Worm (Caenorhabditis elegans): Measurements from ENCODE around the gene vamp-7.

Gene vamp-7

ce11 chrIV:2642673-2643072 is 34.8 kb downstream of the vamp-7 start, which contains the start of gene ric-8:
Gene ric-8, plus strand, starts transcription at chrIV:2642973.
- TF ChIP-seq ztf-16 (tag; optimal IDR thresholded peaks at IDR 0.05): no peak
- no peak for TF ChIP-seq pqm-1 (tag; optimal IDR thresholded peaks at IDR 0.05)
- no peak for TF ChIP-seq pax-1 (tag; optimal IDR thresholded peaks at IDR 0.05)
- no peak for TF ChIP-seq elt-2 (tag; optimal IDR thresholded peaks at IDR 0.05)
- TF ChIP-seq sox-2 (GFP tag; IDR thresholded peaks at IDR 0.05): no peak
- TF ChIP-seq tbx-7 (tag; optimal IDR thresholded peaks at IDR 0.05): no peak
- no peak for TF ChIP-seq ceh-24 (tag; optimal IDR thresholded peaks at IDR 0.05)
- no peak for TF ChIP-seq mec-3 (tag; optimal IDR thresholded peaks at IDR 0.05; ENCODE audit: borderline replicate concordance)
- no peak for TF ChIP-seq nhr-11 (tag; optimal IDR thresholded peaks at IDR 0.05)
- TF ChIP-seq pha-4 (tag; optimal IDR thresholded peaks at IDR 0.05): no peak
- no peak for TF ChIP-seq T23F11.4 (GFP tag; optimal IDR thresholded peaks at IDR 0.05)
- TF ChIP-seq dve-1 (tag; optimal IDR thresholded peaks at IDR 0.05): no peak
- no peak for TF ChIP-seq ceh-18 (tag; optimal IDR thresholded peaks at IDR 0.05)
- TF ChIP-seq ets-4 (tag; optimal IDR thresholded peaks at IDR 0.05): no peak
- TF ChIP-seq syd-9 (tag; optimal IDR thresholded peaks at IDR 0.05): no peak
- TF ChIP-seq ceh-30 (tag; optimal IDR thresholded peaks at IDR 0.05): no peak
- TF ChIP-seq hlh-13 (GFP tag; optimal IDR thresholded peaks at IDR 0.05): no peak

DNA sequence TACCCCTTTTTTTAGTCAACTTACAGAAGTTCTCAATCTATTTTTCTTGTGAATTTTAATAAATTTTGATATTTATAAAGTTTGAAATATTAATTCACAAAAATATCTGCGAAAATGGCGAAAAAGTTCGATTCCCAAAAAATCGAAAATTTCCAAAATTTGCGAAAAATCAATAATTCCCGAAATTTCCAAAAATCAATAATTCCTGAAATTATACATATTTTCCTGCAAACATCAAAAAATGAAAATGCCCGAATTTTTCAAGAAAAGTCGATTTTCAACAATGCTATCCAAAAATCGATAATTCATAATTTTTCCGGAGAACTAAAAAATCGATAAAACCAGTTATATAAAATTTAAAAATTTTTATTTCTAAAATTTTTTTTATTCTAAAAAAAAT is 42.2 kb downstream of the vamp-7 start:
- TF ChIP-seq ceh-48 (tag; optimal IDR thresholded peaks at IDR 0.05) (peak; percentile 15), ets-4 (tag; optimal IDR thresholded peaks at IDR 0.05) (no peak)

ce11 chrIV:2654965-2655364 is 47.1 kb downstream of the vamp-7 start:
- TF ChIP-seq pag-3 (tag; optimal IDR thresholded peaks at IDR 0.05; ENCODE audit: borderline replicate concordance): no peak
- TF ChIP-seq ref-2 (tag; optimal IDR thresholded peaks at IDR 0.05): no peak
- TF ChIP-seq C38D4.7 (GFP tag; optimal IDR thresholded peaks at IDR 0.05): no peak
- TF ChIP-seq syd-9 (tag; optimal IDR thresholded peaks at IDR 0.05): no peak
- TF ChIP-seq hlh-6 (tag; optimal IDR thresholded peaks at IDR 0.05): no peak
- TF ChIP-seq hlh-15 (tag; optimal IDR thresholded peaks at IDR 0.05): no peak
- TF ChIP-seq tbx-7 (tag; optimal IDR thresholded peaks at IDR 0.05): no peak

- TF ChIP-seq unc-42 (tag; optimal IDR thresholded peaks at IDR 0.05) (peak; percentile 61), sox-4 (tag; optimal IDR thresholded peaks at IDR 0.05) (no peak), ceh-14 (tag; optimal IDR thresholded peaks at IDR 0.05) (peak; percentile 33)
Observed at ce11 chrIV:2656400-2657139, 48.7 kb downstream of the vamp-7 start.

- TF ChIP-seq ref-2 (tag; optimal IDR thresholded peaks at IDR 0.05) (peak; percentile 3), ceh-6 (GFP tag; optimal IDR thresholded peaks at IDR 0.05) (peak; percentile 48), K02D7.2 (tag; optimal IDR thresholded peaks at IDR 0.05) (no peak)
Observed at ce11 chrIV:2657307-2657706, 49.5 kb downstream of the vamp-7 start.

DNA sequence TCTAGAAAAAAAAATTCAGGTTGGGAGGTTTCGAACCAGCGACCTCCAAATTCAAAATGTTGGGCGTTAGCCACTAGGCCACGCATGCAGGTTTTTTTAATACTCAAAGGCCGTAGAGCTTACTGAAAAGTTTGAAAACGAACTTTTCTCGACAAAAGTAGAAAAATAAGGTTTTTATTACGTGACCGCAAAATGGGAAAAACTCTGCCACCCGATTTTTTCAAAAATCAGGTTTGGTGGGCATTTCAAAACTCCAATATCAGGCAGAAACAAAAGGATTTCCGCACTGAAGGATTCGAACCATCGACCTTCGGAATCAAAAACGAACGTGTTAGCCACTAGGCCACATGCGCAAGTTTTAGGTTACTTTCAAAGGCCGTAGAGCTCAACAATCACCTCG is 50.9 kb downstream of the vamp-7 start:
- TF ChIP-seq zip-5 (tag; optimal IDR thresholded peaks at IDR 0.05): no peak
- no peak for TF ChIP-seq pha-4 (tag; optimal IDR thresholded peaks at IDR 0.05)
- no peak for TF ChIP-seq che-1 (tag; optimal IDR thresholded peaks at IDR 0.05)
- no peak for TF ChIP-seq ceh-48 (tag; optimal IDR thresholded peaks at IDR 0.05)
- TF ChIP-seq lim-6 (tag; optimal IDR thresholded peaks at IDR 0.05): no peak
- TF ChIP-seq C38D4.7 (GFP tag; optimal IDR thresholded peaks at IDR 0.05): no peak
- TF ChIP-seq hlh-6 (tag; optimal IDR thresholded peaks at IDR 0.05): no peak
- no peak for TF ChIP-seq ceh-34 (tag; optimal IDR thresholded peaks at IDR 0.05)
- no peak for TF ChIP-seq ama-1 (optimal IDR thresholded peaks at IDR 0.05)
- no peak for TF ChIP-seq nhr-11 (tag; optimal IDR thresholded peaks at IDR 0.05)
- TF ChIP-seq T23F11.4 (GFP tag; optimal IDR thresholded peaks at IDR 0.05): no peak
- TF ChIP-seq unc-3 (GFP tag; conservative IDR thresholded peaks at IDR 0.05): no peak
- no peak for TF ChIP-seq unc-3 (tag; optimal IDR thresholded peaks at IDR 0.05)
- TF ChIP-seq unc-86 (tag; optimal IDR thresholded peaks at IDR 0.05): no peak
- no peak for TF ChIP-seq ttx-3 (tag; optimal IDR thresholded peaks at IDR 0.05)
- TF ChIP-seq npax-4 (tag; optimal IDR thresholded peaks at IDR 0.05): no peak
- TF ChIP-seq ceh-22 (tag; optimal IDR thresholded peaks at IDR 0.05): no peak

Data from whole organism, late embryonic.